Fruit fly (Drosophila melanogaster) Kc167 (cell line): ENCODE measurements around the gene Osi9.

Experiments
- Myc ChIP-seq: fragments of >200 bp; optimal IDR thresholded peaks from 2 replicates; lab custom pipeline; 2017; ENCODE audit warnings: missing external identifiers
- Sin3A ChIP-seq: fragments of >200 bp; optimal IDR thresholded peaks from 2 replicates; lab custom pipeline; 2018; ENCODE audit warnings: missing external identifiers
- h ChIP-seq: fragments of >200 bp; optimal IDR thresholded peaks from 3 replicates; lab custom pipeline; 2018; ENCODE audit warnings: missing external identifiers
- insv ChIP-seq: fragments of >200 bp; optimal IDR thresholded peaks from 3 replicates; lab custom pipeline; 2018; ENCODE audit warnings: missing external identifiers
- psq ChIP-seq: fragments of >200 bp; optimal IDR thresholded peaks from 2 replicates; lab custom pipeline; 2017; ENCODE audit warnings: missing external identifiers

DNA sequence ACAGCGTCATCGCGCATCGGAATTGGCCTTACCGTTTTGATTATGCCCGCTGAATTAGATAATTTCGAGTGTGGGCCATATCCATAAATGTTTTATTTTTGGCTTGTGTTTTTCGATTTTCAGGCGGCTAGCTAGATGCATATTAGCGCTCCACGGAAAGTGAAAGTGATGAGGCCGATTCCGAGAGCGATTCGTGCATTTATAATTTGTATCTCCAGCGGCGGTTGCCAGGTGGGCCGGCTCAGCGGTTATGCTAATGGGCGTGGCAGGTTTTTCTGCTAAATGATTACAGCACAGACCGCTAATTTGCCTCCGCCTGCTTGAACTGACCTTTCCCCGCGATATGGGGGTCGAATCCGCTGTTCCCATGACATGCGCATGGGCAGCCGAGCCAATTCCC, 15.0 kb upstream of the Osi9 start:
- TF ChIP-seq Myc (lab: Kevin White, UChicago) (no peak), psq (lab: Kevin White, UChicago) (no peak), Sin3A (lab: Kevin White, UChicago) (no peak), h (no peak), insv (lab: Kevin White, UChicago) (no peak)
